Fruit fly (Drosophila melanogaster): ENCODE data around the gene Eip75B.

DNA sequence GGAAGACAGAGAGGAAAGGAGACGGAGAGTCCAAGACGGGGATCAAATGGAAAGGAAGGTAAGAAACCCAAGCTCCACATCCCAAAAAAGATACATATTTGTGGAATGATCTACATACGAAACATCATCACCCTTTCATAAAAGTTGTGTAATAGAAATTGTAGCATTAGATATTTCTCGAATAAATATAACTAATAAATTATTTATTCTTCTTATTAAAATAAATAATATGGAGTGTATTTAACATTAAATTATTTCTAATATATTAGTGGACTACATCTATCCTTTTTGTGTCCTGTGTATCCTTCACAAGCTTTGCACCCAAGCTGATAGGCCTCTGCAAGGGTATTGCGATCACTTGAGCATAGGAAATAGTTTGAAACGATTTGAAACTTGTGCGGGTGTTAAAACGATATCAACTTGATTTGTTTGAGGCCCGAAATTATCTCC, 47.6 kb downstream of the Eip75B start:
- no peak for TF ChIP-seq CG8478 (optimal IDR thresholded peaks at IDR 0.05)
- no peak for TF ChIP-seq CTCF (optimal IDR thresholded peaks at IDR 0.05)
